Fruit fly (Drosophila melanogaster): Measurements from ENCODE around the gene Spn75F.
A peak's percentile ranks its signal among the peaks of the same experiment; 100 is the strongest.

DNA sequence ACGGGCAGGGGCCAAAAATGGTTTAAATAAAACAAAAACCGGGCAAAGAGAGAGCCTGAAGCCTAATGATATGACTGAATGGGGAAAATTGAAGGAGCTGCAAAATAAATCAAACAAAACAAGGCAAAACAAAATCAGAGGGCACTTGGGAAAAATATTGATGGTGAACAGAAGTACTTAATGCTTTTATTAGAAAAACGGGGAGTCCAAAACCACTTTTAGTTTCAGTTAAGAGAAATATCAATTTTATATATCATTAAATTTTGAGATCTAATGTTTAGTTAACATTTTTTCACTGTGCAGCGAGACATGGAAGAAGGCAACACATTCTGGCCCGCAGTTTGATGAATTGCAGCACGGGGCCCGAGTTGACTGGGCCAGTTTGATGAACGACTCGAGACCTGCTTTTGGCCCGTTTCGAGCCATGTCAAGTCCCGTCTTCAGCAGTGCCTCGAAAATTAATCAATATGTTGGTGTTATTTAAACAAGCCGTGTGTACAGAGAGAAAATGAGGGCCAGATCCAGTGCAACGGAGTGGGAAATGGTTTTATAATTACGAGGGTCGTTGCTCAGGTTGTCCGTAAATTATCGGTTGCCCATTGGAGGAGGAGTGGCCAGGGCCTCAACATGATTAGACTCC lies 37.0 kb upstream of the Spn75F start:
- TF ChIP-seq fd85E (GFP tag; optimal IDR thresholded peaks at IDR 0.05), result no peak
- TF ChIP-seq CG6163 (GFP tag; IDR thresholded peaks at IDR 0.05), result peak; percentile 74; the same call in 2 of the 3 replicates

All from whole organism, prepupa.